Worm (Caenorhabditis elegans): ENCODE measurements around the gene C08F11.7.

C08F11.7 gene

ce11 chrIV:13682733-13683132 is 45.7 kb downstream of the C08F11.7 start:
- TF ChIP-seq nhr-80 (tag; optimal IDR thresholded peaks at IDR 0.05) (peak; percentile 13), lin-40 (tag; optimal IDR thresholded peaks at IDR 0.05) (no peak), ceh-40 (GFP tag; IDR thresholded peaks at IDR 0.05) (no peak), sea-2 (GFP tag; IDR thresholded peaks at IDR 0.05) (no peak), tbx-9 (tag; optimal IDR thresholded peaks at IDR 0.05; ENCODE audit: borderline replicate concordance) (no peak)

- no peak for TF ChIP-seq cebp-1 (GFP tag; IDR thresholded peaks at IDR 0.05)
- no peak for TF ChIP-seq cebp-1 (tag; optimal IDR thresholded peaks at IDR 0.05)
- no peak for TF ChIP-seq atf-7 (tag; optimal IDR thresholded peaks at IDR 0.05)
- TF ChIP-seq snpc-4 (GFP tag; optimal IDR thresholded peaks at IDR 0.05): no peak
- peak in 1 of 4 experiments; percentile 73 for TF ChIP-seq snpc-4 (tag; optimal IDR thresholded peaks at IDR 0.05)
- TF ChIP-seq nhr-27 (tag; optimal IDR thresholded peaks at IDR 0.05): no peak
- TF ChIP-seq Y67H2A.10 (GFP tag; conservative IDR thresholded peaks at IDR 0.05): no peak
- 0 out of 2 replicates have a peak, but pooled peaks have one; percentile 55 for TF ChIP-seq attf-6 (GFP tag; IDR thresholded peaks at IDR 0.05)
- no peak for TF ChIP-seq F49E8.2 (tag; optimal IDR thresholded peaks at IDR 0.05; ENCODE audit: insufficient read depth)
- no peak for TF ChIP-seq B0019.2 (GFP tag; conservative IDR thresholded peaks at IDR 0.05)
- TF ChIP-seq lsy-27 (tag; optimal IDR thresholded peaks at IDR 0.05; ENCODE audit: borderline replicate concordance, insufficient read depth): no peak
- no peak for TF ChIP-seq lir-1 (GFP tag; conservative IDR thresholded peaks at IDR 0.05)
Observed at ce11 chrIV:13684827-13685226, 47.8 kb downstream of the C08F11.7 start.

- TF ChIP-seq die-1 (tag; optimal IDR thresholded peaks at IDR 0.05): no peak
- no peak for TF ChIP-seq ztf-28 (GFP tag; IDR thresholded peaks at IDR 0.05)
- TF ChIP-seq attf-6 (GFP tag; IDR thresholded peaks at IDR 0.05): peak; percentile 79
- TF ChIP-seq zim-3 (tag; optimal IDR thresholded peaks at IDR 0.05): no peak
- no peak for TF ChIP-seq F52B5.7 (tag; optimal IDR thresholded peaks at IDR 0.05)
- TF ChIP-seq bed-2 (GFP tag; IDR thresholded peaks at IDR 0.05): no peak
- no peak for TF ChIP-seq ceh-58 (GFP tag; IDR thresholded peaks at IDR 0.05)
- no peak for TF ChIP-seq B0019.2 (GFP tag; conservative IDR thresholded peaks at IDR 0.05)
- no peak for TF ChIP-seq ceh-40 (GFP tag; IDR thresholded peaks at IDR 0.05)
- TF ChIP-seq madf-8 (GFP tag; conservative IDR thresholded peaks at IDR 0.05): no peak
- TF ChIP-seq ceh-27 (GFP tag; optimal IDR thresholded peaks at IDR 0.05): no peak
- no peak for TF ChIP-seq C17E4.6 (GFP tag; IDR thresholded peaks at IDR 0.05)
- TF ChIP-seq bed-1 (GFP tag; IDR thresholded peaks at IDR 0.05): no peak
- TF ChIP-seq attf-3 (GFP tag; conservative IDR thresholded peaks at IDR 0.05): peak; percentile 91
- no peak for TF ChIP-seq cebp-1 (GFP tag; IDR thresholded peaks at IDR 0.05)
- TF ChIP-seq cebp-1 (tag; optimal IDR thresholded peaks at IDR 0.05): no peak
- TF ChIP-seq ztf-18 (tag; optimal IDR thresholded peaks at IDR 0.05): no peak
- TF ChIP-seq Y95B8A.8 (GFP tag; IDR thresholded peaks at IDR 0.05): no peak
- TF ChIP-seq mcd-1 (GFP tag; IDR thresholded peaks at IDR 0.05): no peak
- no peak for TF ChIP-seq ZK185.1 (tag; optimal IDR thresholded peaks at IDR 0.05; ENCODE audit: poor library complexity, severe bottlenecking)
- no peak for TF ChIP-seq F23B12.7 (tag; optimal IDR thresholded peaks at IDR 0.05; ENCODE audit: insufficient read depth)
- peak; percentile 66 for TF ChIP-seq snpc-4 (GFP tag; optimal IDR thresholded peaks at IDR 0.05)
- TF ChIP-seq snpc-4 (tag; optimal IDR thresholded peaks at IDR 0.05): peak in 3 of 4 experiments; percentile 60 to 73 (median 70)
- TF ChIP-seq chd-7 (tag; optimal IDR thresholded peaks at IDR 0.05): no peak
- TF ChIP-seq hlh-12 (tag; optimal IDR thresholded peaks at IDR 0.05): no peak
Observed at ce11 chrIV:13686965-13687425, 49.9 kb downstream of the C08F11.7 start, which contains the start of gene nyn-1. Gene nyn-1, minus strand, starts transcription at chrIV:13687015.

Data from whole organism, young adult.